Worm (Caenorhabditis elegans) whole organism, L4 larva: Measurements from ENCODE around the gene rnp-9.
"Not testable (repeated sequence)": the region's sequence is repeated elsewhere in the genome, so short reads cannot be mapped to it uniquely, and the experiment has no call there.

ENCODE experiments used
- F26F4.8 ChIP-seq: fragments of 200-800 bp; sonication (Bioruptor generic); conservative IDR thresholded peaks from 2 replicates; pipeline ENCODE4 v1.3.6; 2022; ENCODE audit warnings: missing genetic modification characterization, missing compliant biosample characterization
- F37D6.2 ChIP-seq: sonication (generic microtip); optimal IDR thresholded peaks from 2 replicates; lab custom pipeline; 2016; ENCODE audit warnings: mild to moderate bottlenecking, missing genetic modification characterization, missing compliant biosample characterization
- F44E2.7 ChIP-seq: fragments of 200-800 bp; sonication (Bioruptor generic); IDR thresholded peaks from 2 replicates; pipeline ENCODE4 v2.1.2; 2022; ENCODE audit warnings: missing genetic modification characterization, missing compliant biosample characterization
- T26A8.4 ChIP-seq: fragments of 200-800 bp; sonication (Bioruptor generic); IDR thresholded peaks from 2 replicates; pipeline ENCODE4 v1.3.6; 2022; ENCODE audit warnings: missing genetic modification characterization, missing compliant biosample characterization
- Y105C5A.15 ChIP-seq: fragments of 200-800 bp; sonication (Bioruptor generic); IDR thresholded peaks from 2 replicates; pipeline ENCODE4 v1.3.6; 2022; ENCODE audit warnings: missing genetic modification characterization, missing compliant biosample characterization
- Y48G9A.11 ChIP-seq: fragments of 200-800 bp; sonication (Bioruptor generic); IDR thresholded peaks from 2 replicates; pipeline ENCODE4 v1.3.6; 2022; ENCODE audit warnings: missing genetic modification reagents, missing genetic modification characterization, missing compliant biosample characterization
- Y5F2A.4 ChIP-seq: fragments of 200-800 bp; sonication (Bioruptor generic); optimal IDR thresholded peaks from 2 replicates; lab custom pipeline; 2018; ENCODE audit warnings: mild to moderate bottlenecking, missing genetic modification characterization, missing compliant biosample characterization
- Y75B8A.6 ChIP-seq: fragments of 200-800 bp; sonication (Bioruptor generic); IDR thresholded peaks from 2 replicates; pipeline ENCODE4 v1.3.6; 2022; ENCODE audit warnings: missing genetic modification reagents, missing genetic modification characterization, missing compliant biosample characterization
- ZK337.2 ChIP-seq: fragments of 200-800 bp; sonication (Bioruptor generic); IDR thresholded peaks from 2 replicates; pipeline ENCODE4 v1.3.6; 2022; ENCODE audit warnings: missing genetic modification reagents, missing genetic modification characterization, missing compliant biosample characterization
- aha-1 ChIP-seq: fragments of 150-350 bp; peaks from one replicate; lab custom pipeline; 2014; ENCODE audit warnings: missing biosample characterization, missing genetic modification characterization
- arid-1 ChIP-seq: fragments of 200-800 bp; sonication (Bioruptor generic); conservative IDR thresholded peaks from 2 replicates; pipeline ENCODE4 v1.3.6; 2022; ENCODE audit warnings: missing genetic modification reagents, missing genetic modification characterization, missing compliant biosample characterization
- ceh-44 ChIP-seq: fragments of 200-800 bp; sonication (Bioruptor generic); IDR thresholded peaks from 2 replicates; pipeline ENCODE4 v1.3.6; 2022; ENCODE audit warnings: missing genetic modification reagents, missing genetic modification characterization, missing compliant biosample characterization
- ctbp-1 ChIP-seq: fragments of 200-800 bp; sonication (Bioruptor generic); IDR thresholded peaks from 2 replicates; pipeline ENCODE4 v1.3.6; 2022; ENCODE audit warnings: missing genetic modification reagents, missing genetic modification characterization, missing compliant biosample characterization
- daf-16 ChIP-seq, 3 experiments: sonication (generic microtip); optimal IDR thresholded peaks; 2 replicates each; lab custom pipeline; 2016 to 2017; ENCODE audit warnings: missing genetic modification characterization in 3 of 3, missing genetic modification reagents in 3 of 3, mild to moderate bottlenecking in 2 of 3, missing compliant biosample characterization in 2 of 3, missing biosample characterization in 1 of 3, moderate library complexity in 1 of 3
- daf-19 ChIP-seq: fragments of 200-800 bp; sonication (Bioruptor generic); conservative IDR thresholded peaks from 2 replicates; pipeline ENCODE4 v1.3.6; 2022; ENCODE audit warnings: missing genetic modification characterization, missing compliant biosample characterization
- dmd-6 ChIP-seq: fragments of 200-800 bp; sonication (Bioruptor generic); IDR thresholded peaks from 2 replicates; pipeline ENCODE4 v1.3.6; 2022; ENCODE audit warnings: missing genetic modification reagents, missing genetic modification characterization, missing compliant biosample characterization
- dmd-9 ChIP-seq: fragments of 200-800 bp; sonication (Bioruptor generic); IDR thresholded peaks from 2 replicates; pipeline ENCODE4 v1.3.6; 2022; ENCODE audit warnings: missing genetic modification reagents, missing genetic modification characterization, missing compliant biosample characterization
- duxl-1 ChIP-seq: sonication (generic microtip); optimal IDR thresholded peaks from 2 replicates; lab custom pipeline; 2016; ENCODE audit warnings: mild to moderate bottlenecking, missing genetic modification characterization, moderate library complexity, missing compliant biosample characterization; ENCODE audit not compliant: poor library complexity
- dve-1 ChIP-seq: sonication (generic microtip); optimal IDR thresholded peaks from 2 replicates; lab custom pipeline; 2017; ENCODE audit warnings: antibody characterized with exemption, mild to moderate bottlenecking, missing genetic modification characterization, missing compliant biosample characterization; ENCODE audit not compliant: insufficient read depth
- egl-43 ChIP-seq: fragments of 200-800 bp; sonication (Bioruptor generic); IDR thresholded peaks from 2 replicates; pipeline ENCODE4 v1.3.6; 2022; ENCODE audit warnings: missing genetic modification reagents, missing genetic modification characterization, missing compliant biosample characterization
- fos-1 ChIP-seq: fragments of 150-350 bp; optimal IDR thresholded peaks from 2 replicates; lab custom pipeline; 2014; ENCODE audit warnings: missing biosample characterization, missing genetic modification characterization
- hmg-1.1 ChIP-seq: fragments of 200-800 bp; sonication (Bioruptor generic); IDR thresholded peaks from 2 replicates; pipeline ENCODE4 v1.3.6; 2022; ENCODE audit warnings: missing genetic modification reagents, missing genetic modification characterization, missing compliant biosample characterization
- jun-1 ChIP-seq: fragments of 150-350 bp; optimal IDR thresholded peaks from 2 replicates; lab custom pipeline; 2014; ENCODE audit warnings: missing biosample characterization, missing genetic modification reagents, missing genetic modification characterization
- lin-13 ChIP-seq: fragments of 150-350 bp; optimal IDR thresholded peaks from 2 replicates; lab custom pipeline; 2014; ENCODE audit warnings: missing biosample characterization, missing genetic modification reagents, missing genetic modification characterization
- lin-29 ChIP-seq: fragments of 200-800 bp; sonication (Bioruptor generic); IDR thresholded peaks from 2 replicates; pipeline ENCODE4 v1.3.6; 2022; ENCODE audit warnings: missing genetic modification reagents, missing genetic modification characterization, missing compliant biosample characterization
- lir-3 ChIP-seq: sonication (generic microtip); optimal IDR thresholded peaks from 2 replicates; lab custom pipeline; 2016; ENCODE audit warnings: mild to moderate bottlenecking, missing genetic modification characterization, missing compliant biosample characterization
- madf-5 ChIP-seq, 2 experiments: fragments of 200-800 bp; sonication (Bioruptor generic); IDR thresholded peaks; 2 replicates each; pipeline ENCODE4 v1.3.6; 2022; ENCODE audit warnings: missing compliant biosample characterization in 2 of 2, missing genetic modification characterization in 2 of 2
- madf-9 ChIP-seq: fragments of 200-800 bp; sonication (Bioruptor generic); conservative IDR thresholded peaks from 2 replicates; pipeline ENCODE4 v1.3.6; 2022; ENCODE audit warnings: missing genetic modification reagents, missing genetic modification characterization, missing compliant biosample characterization
- mep-1 ChIP-seq: fragments of 150-350 bp; sonication (generic microtip); optimal IDR thresholded peaks from 3 replicates; lab custom pipeline; 2014; ENCODE audit warnings: missing biosample characterization, missing genetic modification characterization
- mxl-2 ChIP-seq: fragments of 200-800 bp; sonication (Bioruptor generic); conservative IDR thresholded peaks from 2 replicates; pipeline ENCODE4 v1.3.6; 2022; ENCODE audit warnings: missing genetic modification reagents, missing genetic modification characterization, missing compliant biosample characterization
- nhr-102 ChIP-seq: sonication (generic microtip); optimal IDR thresholded peaks from 2 replicates; lab custom pipeline; 2016; ENCODE audit warnings: mild to moderate bottlenecking, missing genetic modification characterization, moderate library complexity, missing compliant biosample characterization
- nhr-111 ChIP-seq: fragments of 200-800 bp; sonication (Bioruptor generic); optimal IDR thresholded peaks from 2 replicates; lab custom pipeline; 2018; ENCODE audit warnings: mild to moderate bottlenecking, missing genetic modification characterization, missing compliant biosample characterization
- nhr-28 ChIP-seq: fragments of 150-350 bp; optimal IDR thresholded peaks from 2 replicates; lab custom pipeline; 2014; ENCODE audit warnings: missing biosample characterization, missing genetic modification characterization
- nhr-42 ChIP-seq: fragments of 200-800 bp; sonication (Bioruptor generic); IDR thresholded peaks from 2 replicates; pipeline ENCODE4 v1.3.6; 2022; ENCODE audit warnings: missing genetic modification characterization, missing compliant biosample characterization
- nhr-48 ChIP-seq: sonication (generic microtip); optimal IDR thresholded peaks from 2 replicates; lab custom pipeline; 2016; ENCODE audit warnings: mild to moderate bottlenecking, missing genetic modification characterization, missing compliant biosample characterization
- pha-4 ChIP-seq, 2 experiments: fragments of 150-350 bp in 1 of 2; fragments of 200-800 bp in 1 of 2; sonication (Bioruptor generic) in 1 of 2; IDR thresholded peaks in 1 of 2; optimal IDR thresholded peaks in 1 of 2; 2 replicates each; pipeline versions ENCODE4 v1.3.6 to Lab custom; 2014 to 2022; ENCODE audit warnings: missing genetic modification characterization in 2 of 2, missing genetic modification reagents in 2 of 2, missing biosample characterization in 1 of 2, missing compliant biosample characterization in 1 of 2
- snpc-1.2 ChIP-seq: fragments of 200-800 bp; sonication (Bioruptor generic); IDR thresholded peaks from 2 replicates; pipeline ENCODE4 v1.3.6; 2022; ENCODE audit warnings: missing genetic modification reagents, missing genetic modification characterization, missing compliant biosample characterization
- spr-1 ChIP-seq: sonication (generic microtip); optimal IDR thresholded peaks from 2 replicates; lab custom pipeline; 2016; ENCODE audit warnings: mild to moderate bottlenecking, missing genetic modification characterization, missing compliant biosample characterization
- tra-1 ChIP-seq: fragments of 200-800 bp; sonication (Bioruptor generic); IDR thresholded peaks from 2 replicates; pipeline ENCODE4 v1.3.6; 2022; ENCODE audit warnings: missing genetic modification reagents, missing genetic modification characterization, missing compliant biosample characterization
- unc-130 ChIP-seq: sonication (generic microtip); optimal IDR thresholded peaks from 2 replicates; lab custom pipeline; 2016; ENCODE audit warnings: missing genetic modification reagents, missing genetic modification characterization, missing compliant biosample characterization
- unc-62 ChIP-seq, 3 experiments: fragments of 150-350 bp in 1 of 3; sonication (generic microtip); optimal IDR thresholded peaks in 2 of 3; peaks in 1 of 3; 1 replicate in 1 of 3; 2 replicates in 2 of 3; lab custom pipeline; 2014 to 2017; ENCODE audit warnings: missing biosample characterization in 3 of 3, missing genetic modification characterization in 3 of 3, missing genetic modification reagents in 3 of 3, missing genotype in 1 of 3
- vab-7 ChIP-seq: fragments of 200-800 bp; sonication (Bioruptor generic); IDR thresholded peaks from 2 replicates; pipeline ENCODE4 v1.3.6; 2022; ENCODE audit warnings: missing genetic modification reagents, missing genetic modification characterization, missing compliant biosample characterization
- zip-2 ChIP-seq: fragments of 150-350 bp; optimal IDR thresholded peaks from 2 replicates; lab custom pipeline; 2014; ENCODE audit warnings: missing biosample characterization, missing genetic modification characterization
- ztf-7 ChIP-seq: fragments of 150-350 bp; optimal IDR thresholded peaks from 2 replicates; lab custom pipeline; 2014; ENCODE audit warnings: missing biosample characterization, missing genetic modification characterization

rnp-9 gene

ce11 chrX:10124338-10124737 is 42.8 kb upstream of the rnp-9 start (continued):
- 0 out of 2 replicates have a peak, but pooled peaks have one; percentile 51 for TF ChIP-seq Y75B8A.6 (GFP tag; lab: Robert Waterston, UW)

ce11 chrX:10130159-10130558 is 36.9 kb upstream of the rnp-9 start:
- TF ChIP-seq F37D6.2: no peak
- TF ChIP-seq T26A8.4: no peak
- no peak for TF ChIP-seq fos-1 (tag; lab: Kevin White, UChicago)
- TF ChIP-seq jun-1 (tag; lab: Kevin White, UChicago): no peak
- TF ChIP-seq unc-62 (GFP tag; optimal IDR thresholded peaks at IDR 0.05 in 1 of 2; lab: Kevin White, UChicago): no peak
- TF ChIP-seq unc-62 (tag; optimal IDR thresholded peaks at IDR 0.05; lab: Kevin White, UChicago): no peak

- TF ChIP-seq F44E2.7 (GFP tag; lab: Robert Waterston, UW): peak; percentile 76; the same call in 1 of the 2 replicates
- peak; percentile 54 for TF ChIP-seq nhr-48 (tag; lab: Kevin White, UChicago)
- TF ChIP-seq snpc-1.2 (GFP tag; lab: Robert Waterston, UW): peak; percentile 91
- peak; percentile 45; the same call in 1 of the 2 replicates for TF ChIP-seq ZK337.2 (GFP tag; lab: Robert Waterston, UW)
- TF ChIP-seq daf-16 (GFP tag; optimal IDR thresholded peaks at IDR 0.05; lab: Kevin White, UChicago): peak; percentile 3 to 81
- TF ChIP-seq daf-16 (tag; optimal IDR thresholded peaks at IDR 0.05; lab: Kevin White, UChicago): peak; percentile 69
- TF ChIP-seq T26A8.4: peak; percentile 82
- TF ChIP-seq mxl-2 (GFP tag; lab: Robert Waterston, UW): peak; percentile 55; the same call in 1 of the 2 replicates
- TF ChIP-seq dve-1 (tag; lab: Kevin White, UChicago): peak; percentile 71
- TF ChIP-seq pha-4 (GFP tag; IDR thresholded peaks at IDR 0.05; lab: Robert Waterston, UW): peak; percentile 89
- not testable (repeated sequence) for TF ChIP-seq pha-4 (tag; optimal IDR thresholded peaks at IDR 0.05; lab: Kevin White, UChicago)
- TF ChIP-seq Y48G9A.11: peak; percentile 68; the same call in 1 of the 2 replicates
- peak; percentile 74 for TF ChIP-seq vab-7 (GFP tag; lab: Robert Waterston, UW)
- TF ChIP-seq nhr-111 (GFP tag; lab: Kevin White, UChicago): peak; percentile 20
- 0 out of 2 replicates have a peak, but pooled peaks have one; percentile 49 for TF ChIP-seq dmd-9 (GFP tag; lab: Robert Waterston, UW)
- peak; percentile 97 for TF ChIP-seq aha-1
- TF ChIP-seq ztf-7 (tag; lab: Kevin White, UChicago): peak; percentile 57
- peak; percentile 80 for TF ChIP-seq F26F4.8 (GFP tag; lab: Robert Waterston, UW)
- TF ChIP-seq lin-29: 0 out of 2 replicates have a peak, but pooled peaks have one; percentile 29
- peak; percentile 49; the same call in 1 of the 2 replicates for TF ChIP-seq arid-1 (GFP tag; lab: Robert Waterston, UW)
- peak; percentile 80 for TF ChIP-seq mep-1 (tag; lab: Kevin White, UChicago)
- TF ChIP-seq zip-2 (tag; lab: Kevin White, UChicago): peak; percentile 62
- peak; percentile 87 for TF ChIP-seq ctbp-1 (GFP tag; lab: Robert Waterston, UW)
- TF ChIP-seq duxl-1 (tag; lab: Kevin White, UChicago): peak; percentile 60
- peak; percentile 83 for TF ChIP-seq hmg-1.1 (GFP tag; lab: Robert Waterston, UW)
- peak; percentile 78 for TF ChIP-seq daf-19 (GFP tag; lab: Robert Waterston, UW)
- peak; percentile 47 for TF ChIP-seq spr-1 (tag; lab: Kevin White, UChicago)
- 0 out of 2 replicates have a peak, but pooled peaks have one; percentile 24 for TF ChIP-seq Y105C5A.15 (GFP tag; lab: Robert Waterston, UW)
- peak; percentile 44 for TF ChIP-seq lir-3 (tag; lab: Kevin White, UChicago)
- TF ChIP-seq dmd-6: peak; percentile 59
- peak; percentile 37; the same call in 1 of the 2 replicates for TF ChIP-seq madf-9
- TF ChIP-seq nhr-102: peak; percentile 63
- TF ChIP-seq F37D6.2: peak; percentile 16
- TF ChIP-seq lin-13 (GFP tag; lab: Kevin White, UChicago): peak; percentile 22
- peak; percentile 32 for TF ChIP-seq nhr-28 (tag; lab: Kevin White, UChicago)
- peak; percentile 81; the same call in 1 of the 2 replicates for TF ChIP-seq ceh-44 (GFP tag; lab: Robert Waterston, UW)
- TF ChIP-seq unc-130 (GFP tag; lab: Kevin White, UChicago): peak; percentile 42
- TF ChIP-seq madf-5 (GFP tag; IDR thresholded peaks at IDR 0.05; lab: Robert Waterston, UW): peak; percentile 63 to 70; a peak in 2 of 4 replicates
- TF ChIP-seq Y5F2A.4 (GFP tag; lab: Kevin White, UChicago): peak; percentile 45
- peak; percentile 90 for TF ChIP-seq egl-43 (GFP tag; lab: Robert Waterston, UW)
- TF ChIP-seq tra-1 (GFP tag; lab: Robert Waterston, UW): peak; percentile 78
- peak; percentile 73; the same call in 1 of the 2 replicates for TF ChIP-seq nhr-42 (GFP tag; lab: Robert Waterston, UW)
Measured at ce11 chrX:10132546-10133032, 34.5 kb upstream of the rnp-9 start.
